Worm (Caenorhabditis elegans) whole organism, L1 larva: ENCODE measurements around the gene F08F3.6.
A peak's percentile ranks its signal among the peaks of the same experiment; 100 is the strongest.

Experiments
- C16A3.4 ChIP-seq: fragments of 150-350 bp; optimal IDR thresholded peaks from 2 replicates; lab custom pipeline; 2014; ENCODE audit warnings: missing biosample characterization, missing genetic modification characterization
- F16B12.6 ChIP-seq: fragments of 150-350 bp; optimal IDR thresholded peaks from 2 replicates; lab custom pipeline; 2014; ENCODE audit warnings: missing biosample characterization, missing genetic modification characterization
- Y116A8C.19 ChIP-seq: sonication (generic microtip); optimal IDR thresholded peaks from 2 replicates; lab custom pipeline; 2016; ENCODE audit warnings: missing compliant biosample characterization, missing genetic modification characterization, borderline replicate concordance
- alr-1 ChIP-seq: fragments of 200-800 bp; sonication (Bioruptor generic); optimal IDR thresholded peaks from 2 replicates; lab custom pipeline; 2018; ENCODE audit warnings: borderline replicate concordance, mild to moderate bottlenecking, missing genetic modification characterization, missing compliant biosample characterization
- aly-2 ChIP-seq: fragments of 150-350 bp; optimal IDR thresholded peaks from 2 replicates; lab custom pipeline; 2014; ENCODE audit warnings: missing biosample characterization, missing genetic modification characterization
- blmp-1 ChIP-seq: fragments of 150-350 bp; optimal IDR thresholded peaks from 2 replicates; lab custom pipeline; 2014; ENCODE audit warnings: missing biosample characterization, missing genetic modification characterization
- ces-1 ChIP-seq: fragments of 150-350 bp; optimal IDR thresholded peaks from 2 replicates; lab custom pipeline; 2014; ENCODE audit warnings: missing biosample characterization, missing genetic modification reagents, missing genetic modification characterization
- dpl-1 ChIP-seq, 3 experiments: fragments of 150-350 bp in 2 of 3; sonication (generic microtip) in 1 of 3; optimal IDR thresholded peaks; 2 replicates each; lab custom pipeline; 2014 to 2017; ENCODE audit warnings: missing biosample characterization in 3 of 3, missing genetic modification characterization in 3 of 3, missing genetic modification reagents in 3 of 3
- efl-1 ChIP-seq, 4 experiments: fragments of 150-350 bp; optimal IDR thresholded peaks in 3 of 4; peaks in 1 of 4; 1 replicate in 1 of 4; 2 replicates in 3 of 4; lab custom pipeline; 2014; ENCODE audit warnings: missing biosample characterization in 2 of 4, missing genetic modification characterization in 2 of 4, missing genetic modification reagents in 2 of 4
- efl-3 ChIP-seq: fragments of 200-800 bp; sonication (Bioruptor generic); optimal IDR thresholded peaks from 2 replicates; lab custom pipeline; 2018; ENCODE audit warnings: mild to moderate bottlenecking, missing genetic modification characterization, missing compliant biosample characterization
- egl-13 ChIP-seq: sonication (generic microtip); optimal IDR thresholded peaks from 2 replicates; lab custom pipeline; 2016; ENCODE audit warnings: missing genotype, missing genetic modification reagents, missing genetic modification characterization, missing compliant biosample characterization
- elt-2 ChIP-seq: sonication (generic microtip); optimal IDR thresholded peaks from 2 replicates; lab custom pipeline; 2016; ENCODE audit warnings: missing genetic modification characterization, mild to moderate bottlenecking, inconsistent platforms, missing compliant biosample characterization, missing genetic modification reagents
- elt-3 ChIP-seq, 6 experiments: fragments of 150-350 bp in 1 of 6; sonication (generic microtip); optimal IDR thresholded peaks; 2 replicates each; lab custom pipeline; 2017 to 2018; ENCODE audit warnings: missing biosample characterization in 6 of 6, missing genetic modification characterization in 6 of 6, inconsistent platforms in 1 of 6
- fkh-8 ChIP-seq: sonication (generic microtip); optimal IDR thresholded peaks from 2 replicates; lab custom pipeline; 2016; ENCODE audit warnings: mild to moderate bottlenecking, missing genetic modification characterization, missing compliant biosample characterization
- fos-1 ChIP-seq: fragments of 150-350 bp; optimal IDR thresholded peaks from 2 replicates; lab custom pipeline; 2014; ENCODE audit warnings: missing biosample characterization, missing genetic modification characterization
- grh-1 ChIP-seq: fragments of 200-800 bp; sonication (Bioruptor generic); IDR thresholded peaks from 2 replicates; pipeline ENCODE4 v1.3.6; 2022; ENCODE audit warnings: missing genetic modification reagents, missing genetic modification characterization, missing compliant biosample characterization
- irx-1 ChIP-seq: sonication (generic microtip); optimal IDR thresholded peaks from 2 replicates; lab custom pipeline; 2016; ENCODE audit warnings: missing genetic modification characterization, missing compliant biosample characterization
- lin-14 ChIP-seq: fragments of 200-800 bp; sonication (Bioruptor generic); optimal IDR thresholded peaks from 2 replicates; lab custom pipeline; 2018; ENCODE audit warnings: mild to moderate bottlenecking, missing genetic modification characterization, moderate library complexity, missing compliant biosample characterization
- lir-3 ChIP-seq: sonication (generic microtip); optimal IDR thresholded peaks from 2 replicates; lab custom pipeline; 2016; ENCODE audit warnings: mild to moderate bottlenecking, missing genetic modification characterization, moderate library complexity, missing compliant biosample characterization; ENCODE audit not compliant: poor library complexity
- lsy-2 ChIP-seq, 2 experiments: fragments of 150-350 bp; optimal IDR thresholded peaks; 2 replicates each; lab custom pipeline; 2014; ENCODE audit warnings: missing biosample characterization in 2 of 2, missing genetic modification characterization in 2 of 2
- mab-9 ChIP-seq: fragments of 200-800 bp; sonication (Bioruptor generic); IDR thresholded peaks from 2 replicates; pipeline ENCODE4 v1.3.6; 2022; ENCODE audit warnings: missing genetic modification reagents, missing genetic modification characterization, missing compliant biosample characterization
- mef-2 ChIP-seq: fragments of 150-350 bp; optimal IDR thresholded peaks from 2 replicates; lab custom pipeline; 2014; ENCODE audit warnings: missing biosample characterization, missing genetic modification characterization
- mep-1 ChIP-seq: fragments of 150-350 bp; optimal IDR thresholded peaks from 2 replicates; lab custom pipeline; 2014; ENCODE audit warnings: missing biosample characterization, missing genetic modification characterization
- nhr-19 ChIP-seq: fragments of 200-800 bp; sonication (Bioruptor generic); conservative IDR thresholded peaks from 2 replicates; pipeline ENCODE4 v1.3.6; 2022; ENCODE audit warnings: missing genetic modification characterization, missing compliant biosample characterization
- nhr-20 ChIP-seq: sonication (generic microtip); optimal IDR thresholded peaks from 2 replicates; lab custom pipeline; 2016; ENCODE audit warnings: mild to moderate bottlenecking, missing genetic modification characterization, missing compliant biosample characterization
- nhr-237 ChIP-seq: fragments of 150-350 bp; optimal IDR thresholded peaks from 2 replicates; lab custom pipeline; 2014; ENCODE audit warnings: missing biosample characterization, missing genetic modification characterization
- nhr-47 ChIP-seq: sonication (generic microtip); optimal IDR thresholded peaks from 2 replicates; lab custom pipeline; 2016; ENCODE audit warnings: mild to moderate bottlenecking, missing genetic modification characterization, moderate library complexity, missing compliant biosample characterization
- nhr-71 ChIP-seq: sonication (generic microtip); optimal IDR thresholded peaks from 2 replicates; lab custom pipeline; 2016; ENCODE audit warnings: mild to moderate bottlenecking, missing genetic modification characterization, moderate library complexity, missing compliant biosample characterization
- nhr-85 ChIP-seq: sonication (generic microtip); peaks from one replicate; lab custom pipeline; 2016; ENCODE audit warnings: missing genetic modification characterization, inconsistent platforms, missing compliant biosample characterization
- pag-3 ChIP-seq: sonication (generic microtip); optimal IDR thresholded peaks from 2 replicates; lab custom pipeline; 2017; ENCODE audit warnings: missing genetic modification characterization, mild to moderate bottlenecking, missing compliant biosample characterization, antibody characterized with exemption, borderline replicate concordance; ENCODE audit not compliant: insufficient read depth
- pax-3 ChIP-seq: fragments of 200-800 bp; sonication (Bioruptor generic); optimal IDR thresholded peaks from 2 replicates; lab custom pipeline; 2018; ENCODE audit warnings: mild to moderate bottlenecking, missing genetic modification characterization, moderate library complexity, missing compliant biosample characterization
- pqm-1 ChIP-seq: sonication (generic microtip); optimal IDR thresholded peaks from 3 replicates; lab custom pipeline; 2017; ENCODE audit warnings: missing biosample characterization, missing genetic modification characterization
- rnt-1 ChIP-seq: sonication (generic microtip); optimal IDR thresholded peaks from 2 replicates; lab custom pipeline; 2016; ENCODE audit warnings: mild to moderate bottlenecking, missing genetic modification characterization, moderate library complexity, missing compliant biosample characterization
- skn-1 ChIP-seq: fragments of 150-350 bp; optimal IDR thresholded peaks from 2 replicates; lab custom pipeline; 2014; ENCODE audit warnings: missing biosample characterization, missing genetic modification characterization
- snpc-4 ChIP-seq: fragments of 150-350 bp; optimal IDR thresholded peaks from 2 replicates; lab custom pipeline; 2014; ENCODE audit warnings: missing biosample characterization, missing genetic modification characterization
- snu-23 ChIP-seq: sonication (generic microtip); optimal IDR thresholded peaks from 2 replicates; lab custom pipeline; 2016; ENCODE audit warnings: missing genetic modification characterization, missing compliant biosample characterization
- sup-37 ChIP-seq: fragments of 200-800 bp; sonication (Bioruptor generic); optimal IDR thresholded peaks from 2 replicates; lab custom pipeline; 2018; ENCODE audit warnings: mild to moderate bottlenecking, missing genetic modification characterization, missing compliant biosample characterization
- swsn-7 ChIP-seq: sonication (generic microtip); optimal IDR thresholded peaks from 2 replicates; lab custom pipeline; 2016; ENCODE audit warnings: missing genetic modification characterization, missing compliant biosample characterization
- tlp-1 ChIP-seq: fragments of 150-350 bp; optimal IDR thresholded peaks from 2 replicates; lab custom pipeline; 2014; ENCODE audit warnings: missing biosample characterization, missing genetic modification characterization
- unc-130 ChIP-seq: fragments of 150-350 bp; optimal IDR thresholded peaks from 2 replicates; lab custom pipeline; 2017; ENCODE audit warnings: missing biosample characterization, missing genetic modification characterization, inconsistent platforms
- unc-30 ChIP-seq: sonication (generic microtip); optimal IDR thresholded peaks from 2 replicates; lab custom pipeline; 2017; ENCODE audit warnings: missing biosample characterization, missing genetic modification characterization
- unc-98 ChIP-seq: fragments of 200-800 bp; sonication (Bioruptor generic); IDR thresholded peaks from 2 replicates; pipeline ENCODE4 v1.3.6; 2022; ENCODE audit warnings: missing genetic modification characterization, missing compliant biosample characterization
- vab-15 ChIP-seq: sonication (generic microtip); optimal IDR thresholded peaks from 2 replicates; lab custom pipeline; 2017; ENCODE audit warnings: missing genotype, mild to moderate bottlenecking, missing genetic modification characterization, missing compliant biosample characterization
- zag-1 ChIP-seq: fragments of 150-350 bp; optimal IDR thresholded peaks from 2 replicates; lab custom pipeline; 2014; ENCODE audit warnings: missing biosample characterization, missing genetic modification characterization

F08F3.6 gene

DNA sequence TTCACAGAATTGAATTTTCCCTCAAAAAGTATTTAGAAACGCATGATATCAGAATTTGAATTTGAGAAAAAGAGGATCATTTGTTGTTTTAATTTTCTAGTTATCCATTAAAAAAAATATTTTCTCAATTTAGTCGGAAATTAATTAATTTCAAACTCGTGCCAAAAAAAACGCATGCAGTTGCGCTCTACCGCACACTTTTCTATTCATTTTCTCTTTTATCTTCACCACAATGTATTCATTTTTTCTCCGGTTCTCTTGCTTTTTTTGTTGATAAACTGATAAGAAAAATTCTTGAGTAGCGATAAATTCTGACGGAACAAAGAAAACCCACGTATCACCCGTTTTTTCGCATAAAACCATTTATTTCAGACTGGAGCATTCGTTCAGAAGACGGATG is 13.2 kb upstream of the F08F3.6 start, which contains the start of gene acl-6 (continued):
- TF ChIP-seq F16B12.6 (tag; lab: Kevin White, UChicago): peak; percentile 10
- TF ChIP-seq elt-3 (tag; optimal IDR thresholded peaks at IDR 0.05; lab: Kevin White, UChicago): peak in 4 of 6 experiments; percentile 39 to 79 (median 68)
- peak; percentile 44 to 76 for TF ChIP-seq lsy-2 (tag; optimal IDR thresholded peaks at IDR 0.05; lab: Kevin White, UChicago)
- TF ChIP-seq, all 84 proteins: peak for 27

DNA sequence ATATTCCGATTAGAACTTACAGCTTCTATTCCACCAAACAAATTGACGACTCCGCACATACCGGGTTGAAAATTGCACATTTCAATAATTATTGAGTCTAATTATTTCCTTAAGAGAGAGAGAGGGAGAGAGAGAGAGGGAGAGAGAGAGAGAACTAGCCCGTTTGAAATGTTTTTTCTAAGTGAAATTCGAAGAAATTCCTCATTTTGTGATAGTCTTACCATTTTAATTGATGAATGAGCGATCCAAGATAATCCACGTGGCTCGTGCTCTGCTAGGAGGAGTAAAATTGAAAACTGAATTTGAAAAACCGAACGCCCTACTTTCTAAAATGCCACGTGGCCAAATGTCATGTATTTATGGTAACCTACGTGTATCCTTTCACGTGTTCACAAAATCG is 12.6 kb upstream of the F08F3.6 start, which contains the start of gene F08F3.8:
Gene F08F3.8, minus strand, starts transcription at position 101 of the 400 bp plus-strand sequence.
- TF ChIP-seq Y116A8C.19 (tag; lab: Kevin White, UChicago): no peak
- TF ChIP-seq aly-2 (tag; lab: Kevin White, UChicago): no peak
- TF ChIP-seq unc-30 (tag; lab: Kevin White, UChicago): no peak
- TF ChIP-seq sup-37 (GFP tag; lab: Kevin White, UChicago): no peak
- no peak for TF ChIP-seq tlp-1 (tag; lab: Kevin White, UChicago)
- TF ChIP-seq skn-1: no peak
- no peak for TF ChIP-seq mab-9
- no peak for TF ChIP-seq alr-1 (tag; lab: Kevin White, UChicago)
- TF ChIP-seq irx-1 (tag; lab: Kevin White, UChicago): no peak
- no peak for TF ChIP-seq rnt-1 (tag; lab: Kevin White, UChicago)

DNA sequence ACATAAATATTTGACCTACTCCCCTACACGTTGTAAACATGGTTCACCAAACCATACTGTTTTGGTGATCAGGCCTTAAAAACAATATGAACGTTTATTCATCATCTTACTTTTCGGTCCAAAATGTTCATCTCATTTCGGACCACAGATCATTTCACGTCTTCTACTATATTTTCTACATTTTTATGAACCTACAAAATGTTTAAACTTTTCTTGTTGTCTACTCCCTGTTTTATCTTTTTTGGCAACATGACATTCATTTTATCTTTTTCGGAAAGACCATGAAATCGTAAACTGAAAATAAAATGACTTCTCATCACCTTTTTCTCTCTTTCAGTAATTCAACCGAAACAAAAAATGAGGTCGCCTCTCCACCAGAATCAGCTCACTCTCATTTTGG is 8.0 kb upstream of the F08F3.6 start, which contains the start of gene rhr-1:
Gene rhr-1, plus strand, starts transcription at position 301 of the 400 bp plus-strand sequence.
- TF ChIP-seq ces-1 (GFP tag; lab: Kevin White, UChicago) (no peak), unc-130 (no peak), vab-15 (no peak), C16A3.4 (no peak), lsy-2 (tag; optimal IDR thresholded peaks at IDR 0.05; lab: Kevin White, UChicago) (no peak), skn-1 (no peak), pax-3 (tag; lab: Kevin White, UChicago) (no peak), dpl-1 (GFP tag; optimal IDR thresholded peaks at IDR 0.05; lab: Kevin White, UChicago) (no peak), snpc-4 (tag; lab: Kevin White, UChicago) (no peak), lir-3 (tag; lab: Kevin White, UChicago) (no peak), pqm-1 (no peak), blmp-1 (tag; lab: Kevin White, UChicago) (no peak), fkh-8 (no peak), elt-2 (tag; lab: Kevin White, UChicago) (no peak), aly-2 (tag; lab: Kevin White, UChicago) (no peak), mef-2 (no peak), zag-1 (tag; lab: Kevin White, UChicago) (no peak)
- TF ChIP-seq, all 84 proteins: peak for 0

DNA sequence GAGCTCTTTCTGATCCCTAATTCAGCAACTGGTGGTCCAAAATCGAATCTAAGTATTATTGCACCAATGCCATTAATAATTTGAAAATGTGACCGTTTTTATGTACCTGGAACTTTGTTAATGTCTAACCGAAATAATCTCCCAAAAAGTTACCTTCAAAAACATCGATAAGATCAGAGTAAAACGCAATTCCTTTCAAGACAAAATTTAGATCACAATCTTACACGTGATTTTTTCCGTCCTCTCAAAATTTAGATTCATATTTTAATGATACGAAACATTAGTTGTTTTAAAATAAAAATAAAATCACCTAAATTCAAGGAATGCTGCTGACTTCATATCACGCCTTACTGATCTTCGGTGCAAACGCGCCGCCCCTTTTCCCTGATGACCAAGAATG is 6.5 kb upstream of the F08F3.6 start:
- TF ChIP-seq nhr-71 (tag; lab: Kevin White, UChicago) (peak; percentile 15), alr-1 (tag; lab: Kevin White, UChicago) (no peak), nhr-85 (tag; lab: Kevin White, UChicago) (peak; percentile 85), efl-1 (optimal IDR thresholded peaks at IDR 0.05; lab: Kevin White, UChicago) (no peak), efl-1 (GFP tag; optimal IDR thresholded peaks at IDR 0.05 in 1 of 2; lab: Kevin White, UChicago) (peak in 1 of 2 experiments; percentile 49), lin-14 (peak; percentile 37)

DNA sequence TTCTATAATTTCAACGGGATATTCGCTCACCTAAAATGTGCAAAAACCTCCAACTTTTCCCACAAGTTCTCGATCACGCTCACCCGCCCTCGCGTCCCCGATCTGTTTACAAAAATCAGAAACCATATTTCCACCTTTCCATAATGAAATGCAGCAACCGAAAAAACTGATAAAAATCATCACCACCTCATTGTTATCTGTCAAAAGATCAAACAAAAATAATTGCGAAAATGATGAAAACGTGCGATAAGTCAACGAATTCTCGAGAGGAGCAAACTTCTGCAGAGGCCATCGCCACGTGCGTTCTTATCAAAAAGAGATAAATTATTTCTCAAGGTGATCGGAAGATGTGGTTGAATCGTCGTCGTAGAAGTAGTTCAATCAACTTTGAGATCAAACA is 5.1 kb upstream of the F08F3.6 start:
- TF ChIP-seq unc-98 (GFP tag; lab: Robert Waterston, UW) (no peak), nhr-19 (peak; percentile 43), swsn-7 (tag; lab: Kevin White, UChicago) (peak; percentile 4), snu-23 (peak; percentile 78), egl-13 (tag; lab: Kevin White, UChicago) (no peak), nhr-237 (tag; lab: Kevin White, UChicago) (no peak), nhr-20 (peak; percentile 94), fos-1 (tag; lab: Kevin White, UChicago) (no peak), efl-3 (peak; percentile 93), grh-1 (GFP tag; lab: Robert Waterston, UW) (peak; percentile 52), lsy-2 (tag; optimal IDR thresholded peaks at IDR 0.05; lab: Kevin White, UChicago) (peak in 1 of 2 experiments; percentile 13), nhr-71 (tag; lab: Kevin White, UChicago) (peak; percentile 85), irx-1 (tag; lab: Kevin White, UChicago) (peak; percentile 44), tlp-1 (tag; lab: Kevin White, UChicago) (peak; percentile 24), dpl-1 (GFP tag; optimal IDR thresholded peaks at IDR 0.05; lab: Kevin White, UChicago) (peak in 1 of 3 experiments; percentile 15), rnt-1 (tag; lab: Kevin White, UChicago) (peak; percentile 39), blmp-1 (tag; lab: Kevin White, UChicago) (peak; percentile 67), nhr-47 (tag; lab: Kevin White, UChicago) (peak; percentile 54), pag-3 (tag; lab: Kevin White, UChicago) (no peak), mep-1 (tag; lab: Kevin White, UChicago) (peak; percentile 11)
